Worm (Caenorhabditis elegans): Measurements from ENCODE around the gene C39D10.2.

Gene C39D10.2

DNA sequence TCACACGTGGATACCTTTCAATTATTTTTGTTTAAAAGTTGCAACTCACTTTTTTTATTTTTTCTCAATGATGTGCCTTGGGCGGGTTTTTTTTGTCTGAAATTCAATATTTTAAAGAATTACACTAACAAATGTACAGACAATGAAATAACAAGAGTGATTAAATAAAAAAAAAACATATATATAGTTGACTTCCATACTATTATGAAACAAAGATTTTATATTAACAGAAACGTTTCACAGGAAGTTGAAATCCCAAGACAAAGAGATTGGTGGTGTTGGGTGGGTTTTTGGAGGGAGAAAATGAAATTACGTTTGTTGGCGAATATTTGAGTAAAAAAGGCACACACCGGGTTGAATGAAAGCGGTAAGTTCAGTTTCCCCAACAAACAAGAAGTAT is 13.2 kb upstream of the C39D10.2 start, which contains the start of gene cca-1:
Gene cca-1, minus strand, starts transcription at position 101 of the 400 bp plus-strand sequence.
- TF ChIP-seq sea-1 (GFP tag; conservative IDR thresholded peaks at IDR 0.05) (no peak), flt-1 (GFP tag; IDR thresholded peaks at IDR 0.05) (no peak), ets-7 (tag; optimal IDR thresholded peaks at IDR 0.05) (no peak), aly-1 (tag; optimal IDR thresholded peaks at IDR 0.05) (no peak), pes-1 (GFP tag; IDR thresholded peaks at IDR 0.05) (no peak)

DNA sequence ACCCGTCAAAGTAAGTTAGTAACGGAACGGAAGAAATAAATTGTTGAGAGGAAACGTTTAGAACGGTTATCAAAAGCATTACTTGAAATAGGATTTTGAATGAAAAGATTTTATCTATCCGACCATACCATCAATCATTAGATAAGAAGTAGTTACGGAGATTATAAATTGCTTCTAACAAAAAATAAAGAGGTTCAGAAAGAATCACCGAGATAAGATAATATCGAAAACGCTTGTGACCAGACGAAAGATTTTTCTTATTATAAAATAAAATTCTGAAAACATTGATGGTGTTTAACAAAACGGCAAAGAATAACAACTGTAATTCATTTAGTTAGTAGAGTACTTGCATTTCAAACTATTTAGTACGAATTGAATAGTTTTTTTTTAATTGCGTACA is 8.2 kb upstream of the C39D10.2 start, which contains the start of gene C39D10.8:
Gene C39D10.8, minus strand, starts transcription at position 101 of the 400 bp plus-strand sequence.
- no peak for TF ChIP-seq tbx-37 (GFP tag; conservative IDR thresholded peaks at IDR 0.05)
- no peak for TF ChIP-seq scrt-1 (GFP tag; IDR thresholded peaks at IDR 0.05)
- TF ChIP-seq flt-1 (GFP tag; IDR thresholded peaks at IDR 0.05), result no peak
- TF ChIP-seq F13C5.2 (tag; optimal IDR thresholded peaks at IDR 0.05), result no peak
- no peak for TF ChIP-seq B0310.2 (tag; optimal IDR thresholded peaks at IDR 0.05)

DNA sequence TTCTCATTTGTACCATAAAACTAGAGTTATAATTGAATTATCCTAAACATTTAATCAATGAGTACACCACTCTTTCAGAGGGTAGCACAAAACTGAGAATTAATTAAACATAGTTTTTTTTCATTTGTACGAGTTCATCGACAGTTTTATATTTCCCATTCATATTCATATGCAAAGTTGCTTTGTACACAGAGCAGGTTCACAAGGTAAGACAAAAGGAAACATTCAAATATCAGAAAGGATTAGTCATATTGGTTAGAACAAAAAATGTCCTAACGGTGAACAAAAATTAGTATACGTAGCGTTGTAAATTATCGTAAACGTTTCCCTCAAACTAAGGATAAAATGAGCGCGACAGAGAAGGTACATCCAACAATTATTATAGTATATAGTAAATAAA is 7.7 kb upstream of the C39D10.2 start:
- no peak for TF ChIP-seq ets-7 (tag; optimal IDR thresholded peaks at IDR 0.05)

DNA sequence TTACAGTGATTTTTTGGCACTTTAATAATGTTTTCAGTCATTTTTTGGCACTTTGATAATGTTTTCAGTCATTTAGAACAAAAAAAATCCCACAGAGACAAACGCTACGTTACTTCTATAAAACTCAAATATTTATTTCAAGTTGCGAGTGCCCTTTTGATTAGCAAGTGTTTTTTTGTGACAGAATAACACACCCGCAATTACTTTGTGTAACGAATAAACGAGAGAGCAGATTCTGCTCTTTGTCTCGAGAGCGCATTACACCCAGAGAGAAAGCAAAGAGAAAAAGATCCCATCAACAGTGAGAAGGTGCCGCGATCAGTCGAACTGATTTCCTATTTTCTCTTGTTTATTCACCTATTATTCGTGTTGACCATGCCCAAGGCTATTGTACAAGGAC is 5.0 kb upstream of the C39D10.2 start, which contains the start of gene pcyt-2.2:
Gene pcyt-2.2, plus strand, starts transcription at position 301 of the 400 bp plus-strand sequence.
- TF ChIP-seq hmbx-1 (tag; optimal IDR thresholded peaks at IDR 0.05) (no peak), pes-1 (GFP tag; IDR thresholded peaks at IDR 0.05) (no peak), flt-1 (GFP tag; IDR thresholded peaks at IDR 0.05) (no peak)

DNA sequence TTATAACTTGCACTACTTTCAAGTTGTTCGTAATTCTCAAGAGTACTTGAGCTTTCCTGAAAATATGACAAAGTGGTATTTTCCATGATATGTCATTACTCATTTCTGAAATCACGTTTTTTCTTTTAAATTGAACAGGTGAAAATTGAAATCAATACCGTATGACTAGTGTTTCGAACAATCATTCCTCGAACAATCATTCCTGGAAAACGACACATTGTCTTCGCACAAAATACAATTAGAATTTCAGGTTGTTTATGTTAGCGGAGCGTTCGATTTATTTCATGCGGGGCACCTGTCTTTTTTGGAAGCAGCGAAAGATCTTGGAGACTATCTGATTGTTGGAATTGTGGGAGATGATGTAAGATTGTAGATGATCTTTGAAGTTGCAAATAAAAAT is 2.8 kb upstream of the C39D10.2 start:
- no peak for TF ChIP-seq ets-7 (tag; optimal IDR thresholded peaks at IDR 0.05)
- TF ChIP-seq sea-1 (GFP tag; conservative IDR thresholded peaks at IDR 0.05), result no peak
- TF ChIP-seq ceh-36 (tag; optimal IDR thresholded peaks at IDR 0.05), result no peak
- no peak for TF ChIP-seq tbx-11 (GFP tag; IDR thresholded peaks at IDR 0.05)
- no peak for TF ChIP-seq ceh-13 (GFP tag; optimal IDR thresholded peaks at IDR 0.05)
- no peak for TF ChIP-seq aly-1 (tag; optimal IDR thresholded peaks at IDR 0.05)
- TF ChIP-seq B0310.2 (tag; optimal IDR thresholded peaks at IDR 0.05), result no peak
- TF ChIP-seq hmg-4 (GFP tag; optimal IDR thresholded peaks at IDR 0.05), result no peak
- no peak for TF ChIP-seq scrt-1 (GFP tag; IDR thresholded peaks at IDR 0.05)
- no peak for TF ChIP-seq hmbx-1 (tag; optimal IDR thresholded peaks at IDR 0.05)
- no peak for TF ChIP-seq tbx-37 (GFP tag; conservative IDR thresholded peaks at IDR 0.05)
- no peak for TF ChIP-seq hnd-1 (tag; optimal IDR thresholded peaks at IDR 0.05)

DNA sequence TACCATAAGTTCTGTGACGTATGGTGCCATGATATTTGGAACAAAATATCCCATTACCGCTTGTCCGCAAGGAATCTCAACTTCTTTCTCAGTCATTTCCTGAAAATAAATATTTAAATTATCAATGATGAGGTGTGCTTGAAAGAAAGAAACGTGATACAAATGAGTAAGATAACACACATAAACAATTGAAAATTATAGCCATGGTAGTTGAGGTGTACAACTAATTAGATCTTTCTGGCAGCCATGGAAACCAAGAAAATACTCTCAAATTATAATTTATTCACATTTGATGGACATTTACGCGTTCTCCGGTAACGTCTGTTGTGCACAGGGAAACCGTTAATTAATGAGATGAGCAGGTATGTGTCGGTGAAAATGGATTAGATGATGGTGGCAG is 3.3 kb downstream of the C39D10.2 start, which contains the start of gene C39D10.5:
Gene C39D10.5, minus strand, starts transcription at position 101 of the 400 bp plus-strand sequence.
- no peak for TF ChIP-seq ama-1 (optimal IDR thresholded peaks at IDR 0.05)
- no peak for TF ChIP-seq aly-1 (tag; optimal IDR thresholded peaks at IDR 0.05)
- TF ChIP-seq ets-7 (tag; optimal IDR thresholded peaks at IDR 0.05), result no peak
- TF ChIP-seq tbx-11 (GFP tag; IDR thresholded peaks at IDR 0.05), result no peak
- TF ChIP-seq ceh-13 (GFP tag; optimal IDR thresholded peaks at IDR 0.05), result no peak
- TF ChIP-seq hmbx-1 (tag; optimal IDR thresholded peaks at IDR 0.05), result no peak
- TF ChIP-seq ceh-36 (tag; optimal IDR thresholded peaks at IDR 0.05), result no peak
- no peak for TF ChIP-seq tbx-37 (GFP tag; conservative IDR thresholded peaks at IDR 0.05)
- no peak for TF ChIP-seq tra-4 (tag; optimal IDR thresholded peaks at IDR 0.05)
- no peak for TF ChIP-seq F13C5.2 (tag; optimal IDR thresholded peaks at IDR 0.05)
- TF ChIP-seq scrt-1 (GFP tag; IDR thresholded peaks at IDR 0.05), result no peak
- TF ChIP-seq flt-1 (GFP tag; IDR thresholded peaks at IDR 0.05), result no peak
- TF ChIP-seq sea-1 (GFP tag; conservative IDR thresholded peaks at IDR 0.05), result no peak
- TF ChIP-seq B0310.2 (tag; optimal IDR thresholded peaks at IDR 0.05), result no peak
- no peak for TF ChIP-seq pes-1 (GFP tag; IDR thresholded peaks at IDR 0.05)
- no peak for TF ChIP-seq hmg-4 (GFP tag; optimal IDR thresholded peaks at IDR 0.05)
- no peak for TF ChIP-seq hnd-1 (tag; optimal IDR thresholded peaks at IDR 0.05)

DNA sequence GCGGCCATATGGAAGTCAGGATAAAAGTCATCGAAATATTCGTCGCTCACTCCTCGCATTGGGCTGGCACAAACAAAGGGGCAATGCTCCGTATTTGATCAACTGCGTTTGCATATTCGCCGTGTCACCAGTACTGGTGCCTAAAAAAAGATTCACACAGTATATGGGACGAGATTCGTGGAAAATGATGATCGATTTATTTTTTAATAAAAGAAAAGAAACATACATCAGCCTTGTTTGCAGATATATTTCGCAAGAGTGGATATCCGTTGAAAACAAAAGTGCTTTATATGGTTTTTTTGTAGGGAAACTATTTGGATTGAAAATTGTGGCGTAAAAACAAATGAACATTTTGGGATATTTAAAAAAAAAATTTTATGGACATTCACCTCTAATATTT is 8.7 kb downstream of the C39D10.2 start, which contains the start of gene latd-1:
Gene latd-1, minus strand, starts transcription at position 101 of the 400 bp plus-strand sequence.
- TF ChIP-seq aly-1 (tag; optimal IDR thresholded peaks at IDR 0.05), result no peak
- TF ChIP-seq hmg-4 (GFP tag; optimal IDR thresholded peaks at IDR 0.05), result no peak
- no peak for TF ChIP-seq tbx-37 (GFP tag; conservative IDR thresholded peaks at IDR 0.05)
- TF ChIP-seq F13C5.2 (tag; optimal IDR thresholded peaks at IDR 0.05), result no peak
- no peak for TF ChIP-seq sea-1 (GFP tag; conservative IDR thresholded peaks at IDR 0.05)
- TF ChIP-seq B0310.2 (tag; optimal IDR thresholded peaks at IDR 0.05), result no peak
- no peak for TF ChIP-seq ets-7 (tag; optimal IDR thresholded peaks at IDR 0.05)
- no peak for TF ChIP-seq flt-1 (GFP tag; IDR thresholded peaks at IDR 0.05)
- TF ChIP-seq scrt-1 (GFP tag; IDR thresholded peaks at IDR 0.05), result no peak
- TF ChIP-seq ama-1 (optimal IDR thresholded peaks at IDR 0.05), result no peak
- no peak for TF ChIP-seq ceh-13 (GFP tag; optimal IDR thresholded peaks at IDR 0.05)
- TF ChIP-seq hmbx-1 (tag; optimal IDR thresholded peaks at IDR 0.05), result no peak
- TF ChIP-seq ceh-36 (tag; optimal IDR thresholded peaks at IDR 0.05), result no peak
- TF ChIP-seq tbx-11 (GFP tag; IDR thresholded peaks at IDR 0.05), result no peak
- no peak for TF ChIP-seq tra-4 (tag; optimal IDR thresholded peaks at IDR 0.05)
- TF ChIP-seq hnd-1 (tag; optimal IDR thresholded peaks at IDR 0.05), result no peak
- no peak for TF ChIP-seq pes-1 (GFP tag; IDR thresholded peaks at IDR 0.05)

DNA sequence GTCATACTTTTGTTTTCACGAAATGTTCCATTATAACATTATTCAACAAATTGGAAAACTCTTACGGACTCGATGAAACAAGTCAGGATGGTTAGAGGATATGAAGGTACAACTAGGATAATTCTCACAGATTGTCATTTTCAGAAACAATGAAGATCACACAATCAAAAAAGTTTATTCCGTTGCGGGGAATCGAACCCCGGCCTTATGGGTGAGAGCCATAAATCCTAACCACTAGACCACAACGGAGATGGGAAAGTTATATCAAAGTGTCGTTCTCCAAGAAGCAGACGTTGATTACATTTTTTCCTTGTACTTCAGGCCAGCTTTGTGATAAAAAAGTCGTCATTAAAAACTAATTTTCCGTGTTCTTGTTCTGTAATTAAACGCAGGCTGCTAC is 9.1 kb downstream of the C39D10.2 start:
- TF ChIP-seq tbx-37 (GFP tag; conservative IDR thresholded peaks at IDR 0.05) (no peak), aly-1 (tag; optimal IDR thresholded peaks at IDR 0.05) (no peak), hmg-4 (GFP tag; optimal IDR thresholded peaks at IDR 0.05) (no peak), hmbx-1 (tag; optimal IDR thresholded peaks at IDR 0.05) (no peak), sea-1 (GFP tag; conservative IDR thresholded peaks at IDR 0.05) (no peak), scrt-1 (GFP tag; IDR thresholded peaks at IDR 0.05) (no peak), ceh-13 (GFP tag; optimal IDR thresholded peaks at IDR 0.05) (no peak), ets-7 (tag; optimal IDR thresholded peaks at IDR 0.05) (no peak), flt-1 (GFP tag; IDR thresholded peaks at IDR 0.05) (no peak), pes-1 (GFP tag; IDR thresholded peaks at IDR 0.05) (no peak), F13C5.2 (tag; optimal IDR thresholded peaks at IDR 0.05) (no peak), tra-4 (tag; optimal IDR thresholded peaks at IDR 0.05) (no peak), ama-1 (optimal IDR thresholded peaks at IDR 0.05) (no peak), hnd-1 (tag; optimal IDR thresholded peaks at IDR 0.05) (no peak), ceh-36 (tag; optimal IDR thresholded peaks at IDR 0.05) (no peak), B0310.2 (tag; optimal IDR thresholded peaks at IDR 0.05) (no peak)

Data from whole organism, early embryonic.